Worm (Caenorhabditis elegans) whole organism, late embryonic: Measurements from ENCODE around the gene R193.2.
A peak's percentile ranks its signal among the peaks of the same experiment; 100 is the strongest.

Experiments
- C38D4.7 ChIP-seq: fragments of 200-800 bp; sonication (Bioruptor generic); optimal IDR thresholded peaks from 2 replicates; lab custom pipeline; 2018; ENCODE audit warnings: mild to moderate bottlenecking, missing genetic modification characterization, moderate library complexity, missing compliant biosample characterization
- F13H6.1 ChIP-seq: sonication (generic microtip); optimal IDR thresholded peaks from 2 replicates; lab custom pipeline; 2016; ENCODE audit warnings: missing genetic modification characterization, missing compliant biosample characterization
- K09A11.1 ChIP-seq: sonication (generic microtip); optimal IDR thresholded peaks from 2 replicates; lab custom pipeline; 2017; ENCODE audit warnings: antibody characterized with exemption, mild to moderate bottlenecking, missing genetic modification characterization, missing compliant biosample characterization; ENCODE audit not compliant: insufficient read depth
- Y22D7AL.16 ChIP-seq: sonication (generic microtip); optimal IDR thresholded peaks from 2 replicates; lab custom pipeline; 2016; ENCODE audit warnings: missing genetic modification characterization, missing compliant biosample characterization
- ahr-1 ChIP-seq: sonication (generic microtip); optimal IDR thresholded peaks from 2 replicates; lab custom pipeline; 2016; ENCODE audit warnings: missing genetic modification characterization, missing compliant biosample characterization
- ama-1 ChIP-seq: fragments of 150-350 bp; optimal IDR thresholded peaks from 2 replicates; lab custom pipeline; 2014
- ceh-14 ChIP-seq: sonication (generic microtip); optimal IDR thresholded peaks from 2 replicates; lab custom pipeline; 2016; ENCODE audit warnings: missing genotype, missing genetic modification characterization, missing compliant biosample characterization
- ceh-18 ChIP-seq: sonication (generic microtip); optimal IDR thresholded peaks from 2 replicates; lab custom pipeline; 2016; ENCODE audit warnings: missing genetic modification characterization, missing compliant biosample characterization
- ceh-19 ChIP-seq: fragments of 200-800 bp; sonication (Bioruptor generic); optimal IDR thresholded peaks from 2 replicates; lab custom pipeline; 2018; ENCODE audit warnings: mild to moderate bottlenecking, missing genetic modification characterization, missing compliant biosample characterization
- ceh-22 ChIP-seq: sonication (generic microtip); optimal IDR thresholded peaks from 2 replicates; lab custom pipeline; 2017; ENCODE audit warnings: missing biosample characterization, missing genetic modification characterization
- ceh-45 ChIP-seq: fragments of 200-800 bp; sonication (Bioruptor generic); IDR thresholded peaks from 2 replicates; pipeline ENCODE4 v1.3.6; 2022; ENCODE audit warnings: missing genetic modification reagents, missing genetic modification characterization, missing compliant biosample characterization
- ceh-48 ChIP-seq: sonication (generic microtip); optimal IDR thresholded peaks from 2 replicates; lab custom pipeline; 2016; ENCODE audit warnings: missing genetic modification characterization, inconsistent platforms, missing compliant biosample characterization
- ceh-6 ChIP-seq: fragments of 200-800 bp; sonication (Bioruptor generic); optimal IDR thresholded peaks from 2 replicates; lab custom pipeline; 2018; ENCODE audit warnings: mild to moderate bottlenecking, missing genetic modification characterization, missing compliant biosample characterization
- che-1 ChIP-seq: sonication (generic microtip); optimal IDR thresholded peaks from 2 replicates; lab custom pipeline; 2016; ENCODE audit warnings: mild to moderate bottlenecking, missing genetic modification characterization, missing compliant biosample characterization
- dmd-4 ChIP-seq: sonication (generic microtip); optimal IDR thresholded peaks from 2 replicates; lab custom pipeline; 2016; ENCODE audit warnings: borderline replicate concordance, missing genetic modification characterization, missing compliant biosample characterization
- elt-2 ChIP-seq: sonication (generic microtip); optimal IDR thresholded peaks from 2 replicates; lab custom pipeline; 2016; ENCODE audit warnings: missing genetic modification reagents, missing genetic modification characterization, missing compliant biosample characterization
- hlh-13 ChIP-seq: fragments of 200-800 bp; sonication (Bioruptor generic); optimal IDR thresholded peaks from 2 replicates; lab custom pipeline; 2018; ENCODE audit warnings: mild to moderate bottlenecking, missing genetic modification characterization, missing compliant biosample characterization
- hlh-15 ChIP-seq: sonication (generic microtip); optimal IDR thresholded peaks from 2 replicates; lab custom pipeline; 2016; ENCODE audit warnings: missing genetic modification characterization, missing compliant biosample characterization
- hlh-8 ChIP-seq: sonication (generic microtip); optimal IDR thresholded peaks from 2 replicates; lab custom pipeline; 2016; ENCODE audit warnings: missing genotype, missing genetic modification characterization, missing compliant biosample characterization
- lim-6 ChIP-seq: sonication (generic microtip); optimal IDR thresholded peaks from 2 replicates; lab custom pipeline; 2016; ENCODE audit warnings: missing genetic modification characterization, missing compliant biosample characterization
- nhr-232 ChIP-seq: sonication (generic microtip); optimal IDR thresholded peaks from 2 replicates; lab custom pipeline; 2016; ENCODE audit warnings: missing genetic modification characterization, missing compliant biosample characterization
- npax-4 ChIP-seq: sonication (generic microtip); optimal IDR thresholded peaks from 2 replicates; lab custom pipeline; 2016; ENCODE audit warnings: missing genetic modification characterization, missing compliant biosample characterization
- odd-2 ChIP-seq: sonication (generic microtip); optimal IDR thresholded peaks from 2 replicates; lab custom pipeline; 2017; ENCODE audit warnings: antibody characterized with exemption, mild to moderate bottlenecking, missing genetic modification characterization, missing compliant biosample characterization
- pag-3 ChIP-seq: sonication (generic microtip); optimal IDR thresholded peaks from 2 replicates; lab custom pipeline; 2016; ENCODE audit warnings: missing compliant biosample characterization, missing genetic modification characterization, borderline replicate concordance
- pha-2 ChIP-seq: sonication (generic microtip); optimal IDR thresholded peaks from 2 replicates; lab custom pipeline; 2017; ENCODE audit warnings: mild to moderate bottlenecking, missing genetic modification characterization, missing compliant biosample characterization
- pha-4 ChIP-seq: fragments of 150-350 bp; optimal IDR thresholded peaks from 2 replicates; lab custom pipeline; 2018; ENCODE audit warnings: missing biosample characterization, missing genetic modification reagents, missing genetic modification characterization
- ref-2 ChIP-seq: sonication (generic microtip); optimal IDR thresholded peaks from 2 replicates; lab custom pipeline; 2016; ENCODE audit warnings: missing genetic modification characterization, missing compliant biosample characterization
- sox-2 ChIP-seq: fragments of 200-800 bp; sonication (Bioruptor generic); IDR thresholded peaks from 2 replicates; pipeline ENCODE4 v1.3.6; 2022; ENCODE audit warnings: missing genetic modification reagents, missing genetic modification characterization, missing compliant biosample characterization
- tbx-2 ChIP-seq: sonication (generic microtip); optimal IDR thresholded peaks from 2 replicates; lab custom pipeline; 2016; ENCODE audit warnings: missing genetic modification characterization, missing compliant biosample characterization
- ttx-3 ChIP-seq: sonication (generic microtip); optimal IDR thresholded peaks from 2 replicates; lab custom pipeline; 2016; ENCODE audit warnings: missing genetic modification reagents, missing genetic modification characterization, missing compliant biosample characterization
- unc-42 ChIP-seq: sonication (generic microtip); optimal IDR thresholded peaks from 2 replicates; lab custom pipeline; 2016; ENCODE audit warnings: missing genotype, missing genetic modification characterization, missing compliant biosample characterization

The R193.2 gene

DNA sequence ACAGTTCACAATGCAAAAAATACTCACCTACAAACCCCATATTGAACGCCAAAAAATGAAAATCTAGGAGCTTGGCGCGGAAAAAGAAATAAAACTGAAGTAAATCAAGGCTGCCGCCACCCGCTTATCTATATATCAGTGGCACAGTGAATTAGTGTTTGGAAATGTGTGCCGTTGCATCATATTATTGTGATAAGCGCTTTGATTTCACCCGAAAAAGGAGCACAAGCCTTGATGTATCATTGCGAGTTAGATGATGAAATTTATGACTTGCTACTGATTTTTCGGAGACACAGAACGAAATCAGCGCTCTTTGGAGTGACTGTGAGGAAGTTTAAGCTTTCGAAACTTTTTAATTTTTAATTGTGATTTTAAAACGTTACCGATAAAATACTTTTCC, at the start of gene R193.2, which contains the start of gene R193.6:
TSS of gene R193.2 (minus strand) at position 148 of the 400 bp plus-strand sequence.
TSS of gene R193.6 (plus strand) at position 350 of the 400 bp plus-strand sequence.
- TF ChIP-seq elt-2 (tag; lab: Kevin White, UChicago): peak; percentile 43
- no peak for TF ChIP-seq K09A11.1 (tag; lab: Kevin White, UChicago)

DNA sequence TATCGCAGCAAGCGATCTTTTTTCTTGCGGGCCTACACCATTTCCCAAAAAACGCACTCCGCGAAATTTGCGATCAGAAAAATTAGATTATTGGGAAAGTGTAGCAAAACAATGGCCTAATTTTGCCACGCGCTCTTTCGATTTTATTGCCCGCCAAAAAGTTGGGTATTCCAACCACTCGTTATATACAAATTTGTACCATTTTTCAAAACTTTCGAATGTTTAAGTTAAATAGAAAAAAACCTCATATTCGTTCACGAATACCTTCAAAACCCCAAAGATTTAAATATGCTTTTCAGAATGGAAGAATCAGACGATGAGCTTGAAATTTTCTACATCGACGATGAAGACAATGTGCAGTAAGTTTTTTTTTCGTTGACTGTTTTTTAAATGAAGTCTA, 44.5 kb upstream of the R193.2 start, which contains the start of gene T13G4.1:
TSS of gene T13G4.1 (plus strand) at position 301 of the 400 bp plus-strand sequence.
- no peak for TF ChIP-seq sox-2 (GFP tag; lab: Robert Waterston, UW)
- no peak for TF ChIP-seq F13H6.1
- TF ChIP-seq hlh-8 (tag; lab: Kevin White, UChicago): no peak
- TF ChIP-seq dmd-4: no peak
- TF ChIP-seq pha-2 (tag; lab: Kevin White, UChicago): no peak
- TF ChIP-seq ceh-22 (tag; lab: Kevin White, UChicago): no peak
- no peak for TF ChIP-seq odd-2 (tag; lab: Kevin White, UChicago)
- no peak for TF ChIP-seq npax-4 (tag; lab: Kevin White, UChicago)
- no peak for TF ChIP-seq C38D4.7 (GFP tag; lab: Kevin White, UChicago)
- no peak for TF ChIP-seq ahr-1
- no peak for TF ChIP-seq hlh-15
- TF ChIP-seq ceh-19 (GFP tag; lab: Kevin White, UChicago): no peak
- no peak for TF ChIP-seq elt-2 (tag; lab: Kevin White, UChicago)
- TF ChIP-seq ttx-3 (tag; lab: Kevin White, UChicago): no peak
- TF ChIP-seq lim-6 (tag; lab: Kevin White, UChicago): no peak
- TF ChIP-seq ceh-45: no peak

DNA sequence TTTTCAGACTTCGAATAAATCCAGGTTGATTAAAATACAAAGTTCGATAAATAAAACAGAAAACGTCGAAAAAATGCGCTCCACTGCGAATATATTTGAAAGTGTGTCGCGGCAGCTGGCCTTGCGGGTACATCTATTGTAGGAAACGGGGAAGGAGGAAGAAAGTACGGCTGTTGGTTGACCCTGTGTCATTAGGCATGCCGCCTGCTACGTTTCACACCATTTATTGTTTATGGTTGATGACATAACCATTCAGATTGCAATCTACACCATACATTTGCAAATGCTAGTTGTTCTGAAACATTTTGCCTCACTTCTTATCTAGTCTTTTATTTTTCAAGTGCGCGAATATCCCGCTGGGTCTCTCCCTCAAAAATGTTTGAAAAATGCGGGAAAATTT, 43.2 kb upstream of the R193.2 start, which contains the start of gene T13G4.4:
TSS of gene T13G4.4 (minus strand) at position 97 of the 400 bp plus-strand sequence.
- TF ChIP-seq ceh-22 (tag; lab: Kevin White, UChicago): no peak
- TF ChIP-seq hlh-13: no peak
- TF ChIP-seq odd-2 (tag; lab: Kevin White, UChicago): no peak
- no peak for TF ChIP-seq C38D4.7 (GFP tag; lab: Kevin White, UChicago)
- no peak for TF ChIP-seq ceh-45
- TF ChIP-seq ttx-3 (tag; lab: Kevin White, UChicago): no peak
- no peak for TF ChIP-seq che-1 (tag; lab: Kevin White, UChicago)
- no peak for TF ChIP-seq tbx-2 (tag; lab: Kevin White, UChicago)
- TF ChIP-seq pag-3 (tag; lab: Kevin White, UChicago): no peak
- no peak for TF ChIP-seq ceh-19 (GFP tag; lab: Kevin White, UChicago)
- no peak for TF ChIP-seq Y22D7AL.16
- no peak for TF ChIP-seq ceh-48 (tag; lab: Kevin White, UChicago)
- TF ChIP-seq ceh-6 (GFP tag; lab: Kevin White, UChicago): no peak
- no peak for TF ChIP-seq hlh-8 (tag; lab: Kevin White, UChicago)
- no peak for TF ChIP-seq ceh-14 (tag; lab: Kevin White, UChicago)
- TF ChIP-seq dmd-4: no peak
- TF ChIP-seq ref-2 (tag; lab: Kevin White, UChicago): no peak
- no peak for TF ChIP-seq F13H6.1

DNA sequence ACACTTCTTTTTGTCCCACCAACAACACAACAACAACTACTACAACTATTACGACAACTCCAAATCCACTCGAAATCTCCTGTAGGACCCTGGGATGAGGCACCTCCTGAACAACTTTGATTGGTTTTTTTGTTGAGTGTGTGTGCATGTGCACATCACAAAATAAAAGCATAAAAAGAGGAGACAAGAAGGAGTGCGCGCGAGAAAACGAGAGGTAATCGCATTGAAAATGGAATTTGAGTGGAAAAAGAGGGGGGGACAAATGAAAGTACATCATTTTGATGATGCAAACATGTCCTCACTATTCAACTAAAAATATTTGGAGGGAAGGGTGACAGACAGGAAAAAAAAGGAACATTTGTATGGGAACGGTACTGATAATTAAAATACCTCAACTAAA, 37.1 kb upstream of the R193.2 start:
- TF ChIP-seq nhr-232 (tag; lab: Kevin White, UChicago) (no peak), unc-42 (tag; lab: Kevin White, UChicago) (peak; percentile 94)

DNA sequence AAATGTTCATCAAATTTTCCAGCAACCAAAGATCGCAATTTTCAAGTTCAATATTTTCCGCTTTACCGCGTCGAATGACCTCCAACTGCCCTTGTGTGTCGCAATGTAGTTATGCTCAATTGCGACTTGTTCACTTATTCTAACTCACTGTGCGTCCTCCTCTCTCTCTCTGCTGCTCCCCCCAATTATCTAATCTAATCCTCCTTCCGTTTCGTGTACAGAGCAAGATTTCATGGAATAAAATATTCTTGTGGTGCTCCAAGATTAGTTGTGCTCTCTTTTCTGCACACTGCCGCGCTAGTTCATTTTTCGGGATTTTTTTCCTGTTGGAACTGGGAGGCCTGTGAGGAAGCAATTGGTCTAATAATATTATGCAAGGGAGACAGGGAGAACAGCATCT, 35.6 kb upstream of the R193.2 start:
- TF ChIP-seq unc-42 (tag; lab: Kevin White, UChicago) (peak; percentile 87), F13H6.1 (no peak)

DNA sequence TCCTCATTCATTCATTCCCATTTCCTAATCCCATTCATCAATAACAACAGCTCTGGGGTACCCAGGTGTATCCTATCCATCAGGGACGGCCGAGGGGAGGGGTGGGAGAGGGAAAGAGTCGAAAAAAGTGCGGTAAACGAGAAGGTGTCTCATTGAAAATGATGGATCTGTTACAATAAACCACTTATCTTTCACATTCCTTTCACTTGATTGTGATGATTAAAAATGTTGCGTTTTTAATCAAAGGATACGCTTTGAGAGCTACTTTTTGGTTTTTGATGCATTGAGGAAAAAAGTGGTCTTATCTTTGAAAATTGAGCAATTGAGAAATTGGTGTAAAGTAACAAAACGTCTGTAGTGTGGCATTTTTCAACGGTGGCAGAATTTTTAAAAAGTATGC, 34.9 kb upstream of the R193.2 start:
- TF ChIP-seq ceh-18 (tag; lab: Kevin White, UChicago): no peak
- TF ChIP-seq ama-1 (lab: Kevin White, UChicago): no peak
- TF ChIP-seq pha-4 (tag; lab: Kevin White, UChicago): no peak
- TF ChIP-seq K09A11.1 (tag; lab: Kevin White, UChicago): no peak
- TF ChIP-seq odd-2 (tag; lab: Kevin White, UChicago): no peak
